Fruit fly (Drosophila melanogaster) whole organism, embryonic: Measurements from ENCODE around the gene DENR.

Experiments
- Atf6 ChIP-seq: fragments of 200-800 bp; sonication (Bioruptor generic); IDR thresholded peaks from 2 replicates; pipeline ENCODE4 v1.3.6; 2022; ENCODE audit warnings: missing biosample characterization, missing genetic modification characterization
- BEAF-32 ChIP-seq: fragments of 200-800 bp; sonication (Bioruptor generic); optimal IDR thresholded peaks from 3 replicates; lab custom pipeline; 2017; ENCODE audit warnings: missing biosample characterization, missing genetic modification characterization, mild to moderate bottlenecking, moderate library complexity, missing genetic modification reagents
- CG10147 ChIP-seq: fragments of 200-800 bp; sonication (Bioruptor generic); optimal IDR thresholded peaks from 2 replicates; lab custom pipeline; 2019; ENCODE audit warnings: missing biosample characterization, mild to moderate bottlenecking, missing genetic modification characterization, moderate library complexity
- CG10274 ChIP-seq: fragments of 200-800 bp; sonication (Bioruptor generic); optimal IDR thresholded peaks from 3 replicates; lab custom pipeline; 2017; ENCODE audit warnings: missing biosample characterization, mild to moderate bottlenecking, missing genetic modification characterization
- CG10431 ChIP-seq: fragments of 200-800 bp; sonication (Bioruptor generic); optimal IDR thresholded peaks from 3 replicates; lab custom pipeline; 2018; ENCODE audit warnings: missing biosample characterization, mild to moderate bottlenecking, missing genetic modification characterization
- CG11093 ChIP-seq: fragments of 200-800 bp; sonication (Bioruptor generic); IDR thresholded peaks from 3 replicates; pipeline ENCODE4 v1.3.6; 2022; ENCODE audit warnings: missing biosample characterization, missing genetic modification characterization
- CG11456 ChIP-seq: fragments of 200-800 bp; sonication (Bioruptor generic); IDR thresholded peaks from 3 replicates; pipeline ENCODE4 v1.3.6; 2022; ENCODE audit warnings: missing biosample characterization, missing genetic modification characterization
- CG11695 ChIP-seq: fragments of 200-800 bp; sonication (Bioruptor generic); IDR thresholded peaks from 3 replicates; pipeline ENCODE4 v1.3.6; 2022; ENCODE audit warnings: missing biosample characterization, missing genetic modification characterization
- CG12236 ChIP-seq: fragments of 200-800 bp; sonication (Bioruptor generic); optimal IDR thresholded peaks from 2 replicates; lab custom pipeline; 2016; ENCODE audit warnings: missing biosample characterization, missing genetic modification characterization
- CG12942 ChIP-seq: fragments of 200-800 bp; sonication (Bioruptor generic); optimal IDR thresholded peaks from 3 replicates; lab custom pipeline; 2016; ENCODE audit warnings: missing biosample characterization, missing genetic modification characterization
- CG17328 ChIP-seq: fragments of 200-800 bp; sonication (Bioruptor generic); IDR thresholded peaks from 2 replicates; pipeline ENCODE4 v1.3.6; 2022; ENCODE audit warnings: missing biosample characterization, missing genetic modification characterization
- CG17359 ChIP-seq: fragments of 200-800 bp; sonication (Bioruptor generic); optimal IDR thresholded peaks from 3 replicates; lab custom pipeline; 2018; ENCODE audit warnings: missing biosample characterization, mild to moderate bottlenecking, missing genetic modification characterization, moderate library complexity
- CG31388 ChIP-seq: fragments of 200-800 bp; sonication (Bioruptor generic); optimal IDR thresholded peaks from 2 replicates; lab custom pipeline; 2016; ENCODE audit warnings: missing biosample characterization, missing genetic modification characterization
- CG42726 ChIP-seq: fragments of 200-800 bp; sonication (Bioruptor generic); IDR thresholded peaks from 2 replicates; pipeline ENCODE4 v1.3.6; 2022; ENCODE audit warnings: missing biosample characterization, missing genetic modification characterization; ENCODE audit not compliant: partially characterized antibody
- CG4854 ChIP-seq: fragments of 200-800 bp; sonication (Bioruptor generic); optimal IDR thresholded peaks from 2 replicates; lab custom pipeline; 2016; ENCODE audit warnings: missing biosample characterization, missing genetic modification characterization, inconsistent platforms
- CG5953 ChIP-seq: fragments of 200-800 bp; sonication (Bioruptor generic); IDR thresholded peaks from 2 replicates; pipeline ENCODE4 v1.3.6; 2022; ENCODE audit warnings: missing biosample characterization, missing genetic modification characterization
- CG8478 ChIP-seq: fragments of >200 bp; optimal IDR thresholded peaks from 2 replicates; lab custom pipeline; 2018
- CG9437 ChIP-seq: fragments of 200-800 bp; sonication (Bioruptor generic); optimal IDR thresholded peaks from 2 replicates; lab custom pipeline; 2018; ENCODE audit warnings: missing biosample characterization, mild to moderate bottlenecking, missing genetic modification characterization
- CkIIα-i1 ChIP-seq: fragments of 200-800 bp; sonication (Bioruptor generic); IDR thresholded peaks from 2 replicates; pipeline ENCODE4 v1.3.6; 2022; ENCODE audit warnings: missing biosample characterization, missing genetic modification characterization
- CrebB ChIP-seq: fragments of 200-800 bp; sonication (Bioruptor generic); optimal IDR thresholded peaks from 3 replicates; lab custom pipeline; 2018; ENCODE audit warnings: missing biosample characterization, mild to moderate bottlenecking, missing genetic modification characterization
- Doc2 ChIP-seq: fragments of 200-800 bp; sonication (Bioruptor generic); IDR thresholded peaks from 2 replicates; pipeline ENCODE4 v1.3.6; 2022; ENCODE audit warnings: missing biosample characterization, missing genetic modification characterization
- Gug ChIP-seq: fragments of 200-800 bp; sonication (Bioruptor generic); IDR thresholded peaks from 4 replicates; pipeline ENCODE4 v1.3.6; 2022; ENCODE audit warnings: missing biosample characterization, missing genetic modification characterization
- HHEX ChIP-seq: fragments of 200-800 bp; sonication (Bioruptor generic); optimal IDR thresholded peaks from 3 replicates; lab custom pipeline; 2017; ENCODE audit warnings: missing biosample characterization, mild to moderate bottlenecking, missing genetic modification characterization, missing genetic modification reagents
- HLH4C ChIP-seq: fragments of 200-800 bp; sonication (Bioruptor generic); IDR thresholded peaks from 3 replicates; pipeline ENCODE4 v1.3.6; 2022; ENCODE audit warnings: missing biosample characterization, missing genetic modification characterization; ENCODE audit not compliant: partially characterized antibody
- Hand ChIP-seq: fragments of 200-800 bp; sonication (Bioruptor generic); optimal IDR thresholded peaks from 2 replicates; lab custom pipeline; 2017; ENCODE audit warnings: mild to moderate bottlenecking, missing biosample characterization, missing genetic modification reagents, missing genetic modification characterization
- Hr3 ChIP-seq: fragments of 200-800 bp; sonication (Bioruptor generic); optimal IDR thresholded peaks from 3 replicates; lab custom pipeline; 2016; ENCODE audit warnings: missing biosample characterization, missing genetic modification characterization
- Max ChIP-seq: fragments of 200-800 bp; sonication (Bioruptor generic); optimal IDR thresholded peaks from 2 replicates; lab custom pipeline; 2016; ENCODE audit warnings: missing biosample characterization, mild to moderate bottlenecking, missing genetic modification characterization
- NC2α ChIP-seq: fragments of 200-800 bp; sonication (Bioruptor generic); optimal IDR thresholded peaks from 2 replicates; lab custom pipeline; 2016; ENCODE audit warnings: missing biosample characterization, missing genetic modification characterization
- Nf-YB ChIP-seq: fragments of 200-800 bp; sonication (Bioruptor generic); optimal IDR thresholded peaks from 3 replicates; lab custom pipeline; 2019; ENCODE audit warnings: missing biosample characterization, mild to moderate bottlenecking, missing genetic modification characterization, moderate library complexity
- Nf-YC ChIP-seq: fragments of 200-800 bp; optimal IDR thresholded peaks from 3 replicates; lab custom pipeline; 2019; ENCODE audit warnings: missing biosample characterization, mild to moderate bottlenecking, missing genetic modification characterization, moderate library complexity
- Oli ChIP-seq: fragments of 200-800 bp; sonication (Bioruptor generic); optimal IDR thresholded peaks from 2 replicates; lab custom pipeline; 2018; ENCODE audit warnings: missing biosample characterization, mild to moderate bottlenecking, missing genetic modification characterization, moderate library complexity
- Ptx1 ChIP-seq: fragments of 200-800 bp; sonication (Bioruptor generic); IDR thresholded peaks from 2 replicates; pipeline ENCODE4 v1.3.6; 2022; ENCODE audit warnings: missing biosample characterization, missing genetic modification characterization
- Rfx ChIP-seq: fragments of 200-800 bp; sonication (Bioruptor generic); IDR thresholded peaks from 2 replicates; pipeline ENCODE4 v1.3.6; 2022; ENCODE audit warnings: missing biosample characterization, missing genetic modification characterization
- Side ChIP-seq: fragments of 200-800 bp; sonication (Bioruptor generic); optimal IDR thresholded peaks from 2 replicates; lab custom pipeline; 2016; ENCODE audit warnings: missing biosample characterization, missing genetic modification characterization
- Stat92E ChIP-seq, 3 experiments: fragments of >200 bp in 2 of 3; fragments of 200-800 bp in 1 of 3; sonication (Bioruptor generic) in 1 of 3; optimal IDR thresholded peaks; 2 replicates each; lab custom pipeline; 2017 to 2019; ENCODE audit warnings: missing biosample characterization in 3 of 3, missing genetic modification characterization in 3 of 3, mild to moderate bottlenecking in 1 of 3, moderate library complexity in 1 of 3
- br ChIP-seq: fragments of >200 bp; optimal IDR thresholded peaks from 2 replicates; lab custom pipeline; 2017
- emc ChIP-seq: fragments of 200-800 bp; sonication (Bioruptor generic); optimal IDR thresholded peaks from 2 replicates; lab custom pipeline; 2016; ENCODE audit warnings: missing biosample characterization, missing genetic modification characterization
- fd102C ChIP-seq: fragments of 200-800 bp; sonication (Bioruptor generic); optimal IDR thresholded peaks from 2 replicates; lab custom pipeline; 2018; ENCODE audit warnings: missing biosample characterization, mild to moderate bottlenecking, missing genetic modification characterization, moderate library complexity
- gfzf ChIP-seq: fragments of 200-800 bp; sonication (Bioruptor generic); optimal IDR thresholded peaks from 2 replicates; lab custom pipeline; 2016; ENCODE audit warnings: missing biosample characterization, mild to moderate bottlenecking, missing genetic modification characterization, moderate library complexity
- grau ChIP-seq: fragments of 200-800 bp; optimal IDR thresholded peaks from 3 replicates; lab custom pipeline; 2019; ENCODE audit warnings: missing biosample characterization, mild to moderate bottlenecking, missing genetic modification characterization, moderate library complexity
- gro ChIP-seq: fragments of 200-800 bp; sonication (Bioruptor generic); optimal IDR thresholded peaks from 2 replicates; lab custom pipeline; 2016; ENCODE audit warnings: missing biosample characterization, missing genetic modification characterization
- hth ChIP-seq: fragments of >200 bp; optimal IDR thresholded peaks from 2 replicates; lab custom pipeline; 2017; ENCODE audit warnings: inconsistent platforms
- lola ChIP-seq, 3 experiments: fragments of >200 bp in 2 of 3; fragments of 200-800 bp in 1 of 3; sonication (Bioruptor generic) in 1 of 3; optimal IDR thresholded peaks; 2 replicates each; lab custom pipeline; 2017 to 2019; ENCODE audit warnings: missing biosample characterization in 3 of 3, missing genetic modification characterization in 3 of 3, mild to moderate bottlenecking in 1 of 3, moderate library complexity in 1 of 3
- mld ChIP-seq: fragments of 200-800 bp; sonication (Bioruptor generic); IDR thresholded peaks from 3 replicates; pipeline ENCODE4 v1.3.6; 2022; ENCODE audit warnings: missing biosample characterization, missing genetic modification characterization; ENCODE audit not compliant: partially characterized antibody
- odd ChIP-seq: fragments of 200-800 bp; sonication (Bioruptor generic); optimal IDR thresholded peaks from 2 replicates; lab custom pipeline; 2017; ENCODE audit warnings: missing biosample characterization, mild to moderate bottlenecking, missing genetic modification characterization
- org-1 ChIP-seq: fragments of 200-800 bp; sonication (Bioruptor generic); optimal IDR thresholded peaks from 2 replicates; lab custom pipeline; 2017; ENCODE audit warnings: missing biosample characterization, missing genetic modification characterization
- sr ChIP-seq: fragments of 200-800 bp; sonication (Bioruptor generic); IDR thresholded peaks from 3 replicates; pipeline ENCODE4 v1.3.6; 2022; ENCODE audit warnings: missing biosample characterization, missing genetic modification characterization
- tap ChIP-seq: fragments of 200-800 bp; optimal IDR thresholded peaks from 3 replicates; lab custom pipeline; 2019; ENCODE audit warnings: missing biosample characterization, mild to moderate bottlenecking, missing genetic modification characterization, moderate library complexity
- tna ChIP-seq: fragments of 200-800 bp; sonication (Bioruptor generic); IDR thresholded peaks from 2 replicates; pipeline ENCODE4 v1.3.6; 2022; ENCODE audit warnings: missing biosample characterization, missing genetic modification characterization; ENCODE audit not compliant: partially characterized antibody
- vvl ChIP-seq: fragments of 200-800 bp; sonication (Bioruptor generic); IDR thresholded peaks from 2 replicates; pipeline ENCODE4 v1.3.6; 2022; ENCODE audit warnings: missing biosample characterization, missing genetic modification characterization
- yki ChIP-seq: fragments of >200 bp; optimal IDR thresholded peaks from 3 replicates; lab custom pipeline; 2018
- zf30C ChIP-seq: fragments of 200-800 bp; sonication (Bioruptor generic); optimal IDR thresholded peaks from 3 replicates; lab custom pipeline; 2018; ENCODE audit warnings: missing biosample characterization, mild to moderate bottlenecking, missing genetic modification characterization

Gene DENR

dm6 chrX:16839905-16840304 is 46.5 kb downstream of the DENR start (continued):
- TF ChIP-seq gfzf (GFP tag; lab: Kevin White, UChicago) (peak; percentile 9), Hand (GFP tag; lab: Kevin White, UChicago) (no peak), CG11456 (peak; percentile 76), Atf6 (GFP tag; lab: Robert Waterston, UW) (no peak), CG12236 (no peak), Oli (no peak), CG10147 (GFP tag; lab: Kevin White, UChicago) (no peak), lola (GFP tag; optimal IDR thresholded peaks at IDR 0.05; lab: Kevin White, UChicago) (no peak), fd102C (GFP tag; lab: Kevin White, UChicago) (no peak), CG11093 (GFP tag; lab: Robert Waterston, UW) (no peak), CG8478 (lab: Kevin White, UChicago) (no peak), CG31388 (GFP tag; lab: Kevin White, UChicago) (no peak), CG42726 (GFP tag; lab: Robert Waterston, UW) (peak; percentile 64; the same call in 1 of the 2 replicates), CG10431 (no peak), vvl (GFP tag; lab: Robert Waterston, UW) (no peak), CG9437 (peak; percentile 39), CG17328 (0 out of 2 replicates have a peak, but pooled peaks have one; percentile 16), CG4854 (GFP tag; lab: Kevin White, UChicago) (no peak), Rfx (GFP tag; lab: Robert Waterston, UW) (peak; percentile 55), Nf-YC (no peak), CG11695 (GFP tag; lab: Robert Waterston, UW) (no peak), sr (GFP tag; lab: Robert Waterston, UW) (no peak), CG12942 (GFP tag; lab: Kevin White, UChicago) (no peak), BEAF-32 (GFP tag; lab: Kevin White, UChicago) (peak; percentile 24), hth (lab: Kevin White, UChicago) (no peak), Gug (GFP tag; lab: Robert Waterston, UW) (peak; percentile 14; the same call in 1 of the 4 replicates), Ptx1 (GFP tag; lab: Robert Waterston, UW) (no peak), HLH4C (GFP tag; lab: Robert Waterston, UW) (no peak), emc (GFP tag; lab: Kevin White, UChicago) (no peak), CG10274 (GFP tag; lab: Kevin White, UChicago) (no peak), mld (GFP tag; lab: Robert Waterston, UW) (no peak), odd (GFP tag; lab: Kevin White, UChicago) (no peak), NC2α (GFP tag; lab: Kevin White, UChicago) (no peak), CG17359 (tag; lab: Kevin White, UChicago) (no peak), CrebB (tag; lab: Kevin White, UChicago) (no peak), gro (GFP tag; lab: Kevin White, UChicago) (no peak), yki (lab: Kevin White, UChicago) (no peak), Doc2 (GFP tag; lab: Robert Waterston, UW) (no peak), CG5953 (GFP tag; lab: Robert Waterston, UW) (0 out of 2 replicates have a peak, but pooled peaks have one; percentile 33), zf30C (GFP tag; lab: Kevin White, UChicago) (no peak), Max (GFP tag; lab: Kevin White, UChicago) (no peak), org-1 (GFP tag; lab: Kevin White, UChicago) (no peak), HHEX (GFP tag; lab: Kevin White, UChicago) (no peak), tna (GFP tag; lab: Robert Waterston, UW) (no peak), grau (tag; lab: Kevin White, UChicago) (no peak), CkIIα-i1 (GFP tag; lab: Robert Waterston, UW) (no peak), Hr3 (GFP tag; lab: Kevin White, UChicago) (no peak), br (no peak), Side (GFP tag; lab: Kevin White, UChicago) (no peak), tap (tag; lab: Kevin White, UChicago) (no peak), Nf-YB (GFP tag; lab: Kevin White, UChicago) (no peak), Stat92E (GFP tag; optimal IDR thresholded peaks at IDR 0.05; lab: Kevin White, UChicago) (no peak)
